Worm (Caenorhabditis elegans): ENCODE measurements around the gene idpa-2.

DNA sequence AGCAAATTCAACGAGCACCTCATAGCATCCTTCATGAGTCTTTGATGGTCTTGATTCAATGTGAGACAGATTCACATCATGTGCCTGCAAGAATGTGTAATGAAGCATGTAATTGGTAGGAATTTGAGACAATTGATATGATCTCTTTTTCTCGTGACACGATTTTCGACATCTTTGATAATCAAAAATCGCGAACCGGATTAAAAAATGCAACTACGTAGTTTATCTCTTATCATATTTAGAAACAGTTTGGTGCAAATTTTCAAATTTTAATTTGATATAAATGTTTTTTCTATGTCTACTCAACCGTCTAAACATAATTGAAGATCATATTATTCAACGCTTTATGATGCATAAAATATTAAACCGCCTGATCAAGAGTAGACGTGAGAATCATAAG is 28.2 kb downstream of the idpa-2 start:
- TF ChIP-seq T23F11.4 (GFP tag; optimal IDR thresholded peaks at IDR 0.05) (no peak), ceh-22 (tag; optimal IDR thresholded peaks at IDR 0.05) (no peak)

All from whole organism, late embryonic.